Fruit fly (Drosophila melanogaster): Measurements from ENCODE around the gene ksh.

Gene ksh

DNA sequence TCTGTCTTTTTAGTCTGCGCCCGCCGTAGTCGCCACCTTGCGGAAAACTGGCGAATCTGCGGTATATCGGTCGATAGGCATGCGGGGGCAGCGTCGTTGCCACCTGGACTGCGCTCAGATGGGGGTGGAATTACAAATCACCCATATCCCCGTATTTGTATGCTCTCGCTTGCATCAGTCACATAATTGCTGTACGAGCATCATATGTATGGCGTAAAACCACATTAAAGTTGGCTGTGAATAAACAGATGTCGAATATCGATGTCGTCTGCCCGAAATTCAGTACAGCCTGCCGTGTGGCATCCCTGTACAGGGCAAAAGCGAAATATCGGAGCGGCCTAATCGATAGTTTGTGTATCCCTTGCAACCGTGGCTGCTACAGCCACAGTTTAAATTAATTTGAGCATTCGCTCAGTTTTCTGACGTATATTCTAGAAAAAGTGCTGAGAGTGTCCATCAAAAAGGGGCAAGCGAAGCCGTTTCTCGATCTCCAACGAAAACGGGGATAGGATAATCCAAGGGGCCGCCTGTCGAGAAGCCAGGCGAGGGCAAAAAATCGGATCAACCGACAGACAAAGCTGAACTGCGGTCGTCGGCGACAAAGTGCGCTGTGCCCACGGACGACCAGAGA lies 27.1 kb upstream of the ksh start, which contains the start of the genes Idh3a and CoRest (continued):
- TF ChIP-seq pho (GFP tag; optimal IDR thresholded peaks at IDR 0.05) = no peak
- no peak for TF ChIP-seq chm (GFP tag; IDR thresholded peaks at IDR 0.05)
- peak; percentile 42 for TF ChIP-seq CG9797 (GFP tag; optimal IDR thresholded peaks at IDR 0.05)
- TF ChIP-seq Ets65A (GFP tag) = peak; percentile 86
- TF ChIP-seq ttk (GFP tag; IDR thresholded peaks at IDR 0.05) = no peak
- TF ChIP-seq nerfin-2 (GFP tag; IDR thresholded peaks at IDR 0.05; ENCODE audit: partially characterized antibody) = peak; percentile 55; the same call in 1 of the 2 replicates
- TF ChIP-seq Camta (GFP tag; optimal IDR thresholded peaks at IDR 0.05) = peak; percentile 15
- TF ChIP-seq psq (GFP tag; optimal IDR thresholded peaks at IDR 0.05) = no peak
- no peak for TF ChIP-seq CG10959 (GFP tag; IDR thresholded peaks at IDR 0.05)
- no peak for TF ChIP-seq CG10431 (GFP tag; optimal IDR thresholded peaks at IDR 0.05)
- no peak for TF ChIP-seq Tbp (GFP tag; optimal IDR thresholded peaks at IDR 0.05)
- TF ChIP-seq tin (GFP tag; optimal IDR thresholded peaks at IDR 0.05) = no peak
- no peak for TF ChIP-seq pan (optimal IDR thresholded peaks at IDR 0.05)
- no peak for TF ChIP-seq pan (GFP tag; optimal IDR thresholded peaks at IDR 0.05 in 1 of 2, IDR thresholded peaks at IDR 0.05 in 1 of 2)
- no peak for TF ChIP-seq abd-A (tag; optimal IDR thresholded peaks at IDR 0.05)
- no peak for TF ChIP-seq CG4854 (GFP tag; optimal IDR thresholded peaks at IDR 0.05)
- no peak for TF ChIP-seq Stat92E (GFP tag; optimal IDR thresholded peaks at IDR 0.05)
- TF ChIP-seq CG6175 (GFP tag; IDR thresholded peaks at IDR 0.05) = no peak
- TF ChIP-seq Hr3 (GFP tag; optimal IDR thresholded peaks at IDR 0.05) = peak; percentile 30
- no peak for TF ChIP-seq CkIIα-i1 (GFP tag; IDR thresholded peaks at IDR 0.05)
- no peak for TF ChIP-seq gce (GFP tag; IDR thresholded peaks at IDR 0.05)
- TF ChIP-seq CG7372 (GFP tag; IDR thresholded peaks at IDR 0.05) = 0 out of 2 replicates have a peak, but pooled peaks have one; percentile 41
- TF ChIP-seq Blimp-1 (GFP tag; optimal IDR thresholded peaks at IDR 0.05) = no peak
- TF ChIP-seq Lpt (GFP tag; optimal IDR thresholded peaks at IDR 0.05) = no peak
- TF ChIP-seq CG11093 (GFP tag; IDR thresholded peaks at IDR 0.05) = no peak
- no peak for TF ChIP-seq CG17385 (GFP tag; optimal IDR thresholded peaks at IDR 0.05)
- no peak for TF ChIP-seq Chrac-16 (GFP tag; optimal IDR thresholded peaks at IDR 0.05)
- peak; percentile 63 for TF ChIP-seq E2f2 (GFP tag; IDR thresholded peaks at IDR 0.05)
- peak; percentile 13 for TF ChIP-seq mirr (GFP tag; optimal IDR thresholded peaks at IDR 0.05)
- no peak for TF ChIP-seq en (GFP tag; optimal IDR thresholded peaks at IDR 0.05)
- TF ChIP-seq CG30403 (GFP tag; optimal IDR thresholded peaks at IDR 0.05) = peak; percentile 15
- TF ChIP-seq Xbp1 (GFP tag; optimal IDR thresholded peaks at IDR 0.05) = peak; percentile 2
- peak; percentile 76 for TF ChIP-seq Myb (GFP tag; optimal IDR thresholded peaks at IDR 0.05)
- peak; percentile 77 for TF ChIP-seq CG17186 (GFP tag; optimal IDR thresholded peaks at IDR 0.05)
- 0 out of 2 replicates have a peak, but pooled peaks have one; percentile 17 for TF ChIP-seq NFAT (GFP tag; IDR thresholded peaks at IDR 0.05)
- TF ChIP-seq CG6791 (GFP tag; IDR thresholded peaks at IDR 0.05; ENCODE audit: partially characterized antibody) = peak; percentile 54; the same call in 2 of the 3 replicates
- TF ChIP-seq CG8944 (GFP tag; optimal IDR thresholded peaks at IDR 0.05) = no peak
- TF ChIP-seq CG13296 (GFP tag; optimal IDR thresholded peaks at IDR 0.05) = no peak
- no peak for TF ChIP-seq eyg (GFP tag; optimal IDR thresholded peaks at IDR 0.05)
- TF ChIP-seq CG4820 (GFP tag; optimal IDR thresholded peaks at IDR 0.05) = peak; percentile 4
- TF ChIP-seq salm (tag; optimal IDR thresholded peaks at IDR 0.05) = no peak
- no peak for TF ChIP-seq Dek (tag; optimal IDR thresholded peaks at IDR 0.05)
- no peak for TF ChIP-seq CG3065 (GFP tag; optimal IDR thresholded peaks at IDR 0.05)
- TF ChIP-seq sc (optimal IDR thresholded peaks at IDR 0.05) = no peak
- TF ChIP-seq sc (GFP tag; optimal IDR thresholded peaks at IDR 0.05) = no peak
- TF ChIP-seq dmrt99B (tag; optimal IDR thresholded peaks at IDR 0.05) = no peak
- peak; percentile 28 for TF ChIP-seq CG12659 (GFP tag; optimal IDR thresholded peaks at IDR 0.05)
- peak; percentile 69 for TF ChIP-seq amos (GFP tag; IDR thresholded peaks at IDR 0.05; ENCODE audit: partially characterized antibody)
- no peak for TF ChIP-seq yki (optimal IDR thresholded peaks at IDR 0.05)
- no peak for TF ChIP-seq CG31441 (GFP tag; IDR thresholded peaks at IDR 0.05)
- peak; percentile 44; the same call in 1 of the 2 replicates for TF ChIP-seq CG14441 (GFP tag; IDR thresholded peaks at IDR 0.05)
- TF ChIP-seq CG3163 (GFP tag; optimal IDR thresholded peaks at IDR 0.05) = no peak
